Worm (Caenorhabditis elegans): ENCODE measurements around the gene F53F4.4.

The F53F4.4 gene

DNA sequence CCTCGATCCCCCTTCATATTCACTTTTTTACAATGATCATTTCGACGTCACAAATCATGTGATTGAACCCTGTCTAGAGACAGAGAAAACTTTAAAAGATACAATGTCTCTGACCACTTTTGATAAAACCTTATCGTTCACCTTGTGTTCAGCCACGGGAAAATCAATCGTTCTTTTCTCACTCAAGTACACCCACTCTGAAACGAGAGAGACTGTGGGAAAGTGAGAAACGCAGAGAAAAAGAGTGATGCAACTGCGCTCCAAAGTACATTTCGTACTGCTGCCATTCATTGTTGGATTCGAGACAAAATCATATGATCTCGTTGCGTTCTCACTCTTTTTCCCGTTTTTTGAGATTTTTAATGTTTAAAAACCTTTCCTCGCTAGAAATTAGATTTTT is 28.0 kb upstream of the F53F4.4 start (continued):
- TF ChIP-seq pag-3 (tag; optimal IDR thresholded peaks at IDR 0.05; ENCODE audit: borderline replicate concordance, insufficient read depth) (peak; percentile 97), irx-1 (tag; optimal IDR thresholded peaks at IDR 0.05) (peak; percentile 80), snu-23 (GFP tag; optimal IDR thresholded peaks at IDR 0.05) (peak; percentile 96), aha-1 (tag; optimal IDR thresholded peaks at IDR 0.05) (peak; percentile 36), lin-14 (GFP tag; optimal IDR thresholded peaks at IDR 0.05) (peak; percentile 98), fkh-4 (tag; optimal IDR thresholded peaks at IDR 0.05; ENCODE audit: borderline replicate concordance) (no peak), unc-30 (tag; optimal IDR thresholded peaks at IDR 0.05) (no peak), aly-2 (tag; optimal IDR thresholded peaks at IDR 0.05) (peak; percentile 67), ama-1 (optimal IDR thresholded peaks at IDR 0.05) (peak; percentile 69), unc-98 (GFP tag; IDR thresholded peaks at IDR 0.05) (peak; percentile 37; the same call in 1 of the 2 replicates), nhr-19 (GFP tag; conservative IDR thresholded peaks at IDR 0.05) (peak; percentile 94), pqm-1 (tag; optimal IDR thresholded peaks at IDR 0.05) (no peak), jun-1 (tag; optimal IDR thresholded peaks at IDR 0.05) (peak; percentile 76), nhr-76 (tag; optimal IDR thresholded peaks at IDR 0.05) (no peak), ets-5 (GFP tag; IDR thresholded peaks at IDR 0.05) (no peak), efl-3 (GFP tag; optimal IDR thresholded peaks at IDR 0.05) (no peak), nhr-77 (tag; optimal IDR thresholded peaks at IDR 0.05) (peak; percentile 85), ztf-11 (tag; optimal IDR thresholded peaks at IDR 0.05) (peak in 1 of 2 experiments; percentile 2), lir-3 (tag; optimal IDR thresholded peaks at IDR 0.05; ENCODE audit: poor library complexity) (peak; percentile 79), egl-27 (tag; optimal IDR thresholded peaks at IDR 0.05) (no peak), Y116A8C.19 (tag; optimal IDR thresholded peaks at IDR 0.05; ENCODE audit: borderline replicate concordance) (no peak), vab-15 (tag; optimal IDR thresholded peaks at IDR 0.05) (peak; percentile 33), ceh-88 (GFP tag; IDR thresholded peaks at IDR 0.05) (0 out of 2 replicates have a peak, but pooled peaks have one; percentile 33), lsy-2 (tag; optimal IDR thresholded peaks at IDR 0.05) (peak; percentile 86 to 92), nhr-20 (tag; optimal IDR thresholded peaks at IDR 0.05) (peak; percentile 98), nhr-12 (tag; optimal IDR thresholded peaks at IDR 0.05) (no peak), ztf-4 (tag; optimal IDR thresholded peaks at IDR 0.05) (peak; percentile 71), nhr-71 (tag; optimal IDR thresholded peaks at IDR 0.05) (peak; percentile 97), ceh-82 (tag; optimal IDR thresholded peaks at IDR 0.05) (peak; percentile 41 to 80 (median 69)), efl-1 (optimal IDR thresholded peaks at IDR 0.05) (peak; percentile 86 to 89), efl-1 (GFP tag; optimal IDR thresholded peaks at IDR 0.05 in 1 of 2) (peak; percentile 81 to 98), mef-2 (tag; optimal IDR thresholded peaks at IDR 0.05) (no peak), nhr-85 (tag) (peak; percentile 96), mdl-1 (tag; optimal IDR thresholded peaks at IDR 0.05) (peak in 1 of 2 experiments; percentile 89), sptf-1 (tag; optimal IDR thresholded peaks at IDR 0.05) (no peak)

DNA sequence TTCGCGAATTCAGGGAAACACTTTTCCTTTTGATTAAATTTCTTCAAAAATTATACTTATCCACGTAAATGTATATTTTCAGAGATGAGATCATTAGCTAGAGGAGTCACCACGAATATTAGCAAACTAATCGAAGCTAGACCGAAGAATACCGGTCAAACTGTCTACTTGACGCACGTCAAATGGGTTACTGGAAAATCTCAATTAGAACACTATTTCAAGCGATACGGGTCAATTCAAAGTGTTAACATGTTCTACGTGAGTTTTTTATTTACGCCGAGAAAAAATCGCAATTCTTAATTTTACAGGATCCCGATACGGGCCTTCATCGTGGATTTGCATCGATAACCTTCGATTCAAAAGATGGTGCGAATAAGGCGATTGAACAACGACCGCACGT is 27.4 kb upstream of the F53F4.4 start, which contains the start of gene slrp-1:
slrp-1 (plus strand) TSS at position 83 of the 400 bp plus-strand sequence.
- TF ChIP-seq efl-1 (optimal IDR thresholded peaks at IDR 0.05) (no peak), efl-1 (GFP tag; optimal IDR thresholded peaks at IDR 0.05 in 1 of 2) (peak in 1 of 2 experiments; percentile 79), nhr-85 (tag) (peak; percentile 53), C16A3.4 (tag; optimal IDR thresholded peaks at IDR 0.05) (no peak)

DNA sequence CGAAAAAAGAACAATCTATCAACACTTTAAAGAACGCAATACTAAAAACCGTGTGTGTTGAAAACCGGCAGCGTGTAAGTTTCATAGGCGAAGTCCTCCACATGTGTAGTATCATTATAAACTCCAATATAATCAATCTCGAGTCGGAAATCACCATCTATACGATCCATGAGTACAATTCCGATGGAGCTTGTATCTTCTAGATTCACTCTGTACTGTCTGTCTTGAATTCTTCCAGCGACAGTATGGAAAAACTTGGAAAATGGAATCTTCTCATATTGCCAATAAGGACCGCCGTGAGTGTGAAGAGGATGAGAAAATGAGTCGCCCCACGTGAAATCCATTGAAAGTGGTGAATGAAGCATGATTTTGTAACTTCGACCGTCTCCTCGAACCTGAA is 26.2 kb upstream of the F53F4.4 start:
- peak; percentile 24 for TF ChIP-seq nhr-85 (tag)
- TF ChIP-seq jun-1 (tag; optimal IDR thresholded peaks at IDR 0.05), result no peak
- TF ChIP-seq pax-3 (tag; optimal IDR thresholded peaks at IDR 0.05), result peak; percentile 4
- peak in 1 of 3 experiments; percentile 10 for TF ChIP-seq dpl-1 (GFP tag; optimal IDR thresholded peaks at IDR 0.05)
- TF ChIP-seq vab-15 (tag; optimal IDR thresholded peaks at IDR 0.05), result no peak
- no peak for TF ChIP-seq pag-3 (tag; optimal IDR thresholded peaks at IDR 0.05; ENCODE audit: borderline replicate concordance, insufficient read depth)
- TF ChIP-seq C16A3.4 (tag; optimal IDR thresholded peaks at IDR 0.05), result no peak
- peak in 1 of 2 experiments; percentile 5 for TF ChIP-seq lin-35 (GFP tag; optimal IDR thresholded peaks at IDR 0.05)
- TF ChIP-seq nhr-71 (tag; optimal IDR thresholded peaks at IDR 0.05), result peak; percentile 41
- no peak for TF ChIP-seq skn-1 (tag; optimal IDR thresholded peaks at IDR 0.05)
- TF ChIP-seq sptf-1 (tag; optimal IDR thresholded peaks at IDR 0.05), result no peak
- TF ChIP-seq mef-2 (tag; optimal IDR thresholded peaks at IDR 0.05), result no peak
- TF ChIP-seq ets-5 (GFP tag; IDR thresholded peaks at IDR 0.05), result no peak
- peak; percentile 0 for TF ChIP-seq snu-23 (GFP tag; optimal IDR thresholded peaks at IDR 0.05)
- peak; percentile 16 for TF ChIP-seq elt-2 (tag; optimal IDR thresholded peaks at IDR 0.05)
- TF ChIP-seq ama-1 (optimal IDR thresholded peaks at IDR 0.05), result peak; percentile 67
- no peak for TF ChIP-seq efl-1 (optimal IDR thresholded peaks at IDR 0.05)
- TF ChIP-seq efl-1 (GFP tag; optimal IDR thresholded peaks at IDR 0.05 in 1 of 2), result peak in 1 of 2 experiments; percentile 87
- 0 out of 2 replicates have a peak, but pooled peaks have one; percentile 2 for TF ChIP-seq nhr-19 (GFP tag; conservative IDR thresholded peaks at IDR 0.05)
